Fruit fly (Drosophila melanogaster): ENCODE results near the gene ssp3.

DNA sequence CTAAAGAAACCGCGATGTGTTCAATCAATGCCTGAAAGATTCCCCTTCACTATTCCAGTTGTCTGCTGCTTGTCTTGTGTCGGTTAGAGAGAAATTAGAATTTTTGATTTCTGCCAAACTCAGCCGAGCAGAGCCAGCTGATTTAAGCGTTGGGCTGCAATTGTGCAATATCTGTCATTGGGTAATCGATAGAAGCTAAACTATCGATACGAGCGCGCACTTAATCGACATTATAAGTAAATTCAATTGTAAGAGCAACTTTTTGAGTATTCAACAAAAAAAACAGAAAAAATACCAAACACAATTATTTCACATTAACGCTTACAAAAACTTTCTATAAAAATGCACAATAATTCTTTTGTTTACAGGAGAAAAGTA, at the start of gene ssp3:
- TF ChIP-seq CG8478 (optimal IDR thresholded peaks at IDR 0.05) (no peak), pan (optimal IDR thresholded peaks at IDR 0.05) (no peak), psq (optimal IDR thresholded peaks at IDR 0.05) (no peak), Dll (optimal IDR thresholded peaks at IDR 0.05) (no peak), EcR (GFP tag; optimal IDR thresholded peaks at IDR 0.05) (no peak)

Measured in whole organism.